Worm (Caenorhabditis elegans) whole organism, late embryonic: ENCODE data around the gene flor-1.

Source experiments
- C08G9.2 ChIP-seq: sonication (generic microtip); optimal IDR thresholded peaks from 2 replicates; lab custom pipeline; 2016; ENCODE audit warnings: mild to moderate bottlenecking, missing genetic modification characterization, moderate library complexity, missing compliant biosample characterization
- K02D7.2 ChIP-seq: sonication (generic microtip); optimal IDR thresholded peaks from 2 replicates; lab custom pipeline; 2017; ENCODE audit warnings: mild to moderate bottlenecking, missing genetic modification characterization, missing compliant biosample characterization
- T23F11.4 ChIP-seq: fragments of 200-800 bp; sonication (Bioruptor generic); optimal IDR thresholded peaks from 2 replicates; lab custom pipeline; 2018; ENCODE audit warnings: mild to moderate bottlenecking, missing genetic modification characterization, missing compliant biosample characterization
- ceh-34 ChIP-seq: sonication (generic microtip); optimal IDR thresholded peaks from 2 replicates; lab custom pipeline; 2016; ENCODE audit warnings: mild to moderate bottlenecking, missing genetic modification characterization, missing compliant biosample characterization
- ceh-9 ChIP-seq: sonication (generic microtip); optimal IDR thresholded peaks from 2 replicates; lab custom pipeline; 2016; ENCODE audit warnings: mild to moderate bottlenecking, missing genetic modification characterization, inconsistent platforms, missing compliant biosample characterization
- elt-2 ChIP-seq: sonication (generic microtip); optimal IDR thresholded peaks from 2 replicates; lab custom pipeline; 2016; ENCODE audit warnings: missing genetic modification reagents, missing genetic modification characterization, missing compliant biosample characterization
- fkh-10 ChIP-seq: fragments of 150-350 bp; optimal IDR thresholded peaks from 2 replicates; lab custom pipeline; 2014; ENCODE audit warnings: missing biosample characterization, missing genetic modification reagents, missing genetic modification characterization
- fkh-6 ChIP-seq: sonication (generic microtip); optimal IDR thresholded peaks from 2 replicates; lab custom pipeline; 2016; ENCODE audit warnings: missing genetic modification characterization, missing compliant biosample characterization
- nfya-1 ChIP-seq: sonication (generic microtip); optimal IDR thresholded peaks from 2 replicates; lab custom pipeline; 2017; ENCODE audit warnings: missing genetic modification characterization, mild to moderate bottlenecking, missing compliant biosample characterization, antibody characterized with exemption, moderate library complexity
- nhr-11 ChIP-seq: fragments of 150-350 bp; optimal IDR thresholded peaks from 2 replicates; lab custom pipeline; 2014; ENCODE audit warnings: missing biosample characterization, missing genetic modification characterization
- sox-4 ChIP-seq: sonication (generic microtip); optimal IDR thresholded peaks from 2 replicates; lab custom pipeline; 2017; ENCODE audit warnings: mild to moderate bottlenecking, missing genetic modification characterization, inconsistent platforms, missing compliant biosample characterization
- unc-86 ChIP-seq: sonication (generic microtip); optimal IDR thresholded peaks from 2 replicates; lab custom pipeline; 2016; ENCODE audit warnings: missing genetic modification characterization, missing compliant biosample characterization

DNA sequence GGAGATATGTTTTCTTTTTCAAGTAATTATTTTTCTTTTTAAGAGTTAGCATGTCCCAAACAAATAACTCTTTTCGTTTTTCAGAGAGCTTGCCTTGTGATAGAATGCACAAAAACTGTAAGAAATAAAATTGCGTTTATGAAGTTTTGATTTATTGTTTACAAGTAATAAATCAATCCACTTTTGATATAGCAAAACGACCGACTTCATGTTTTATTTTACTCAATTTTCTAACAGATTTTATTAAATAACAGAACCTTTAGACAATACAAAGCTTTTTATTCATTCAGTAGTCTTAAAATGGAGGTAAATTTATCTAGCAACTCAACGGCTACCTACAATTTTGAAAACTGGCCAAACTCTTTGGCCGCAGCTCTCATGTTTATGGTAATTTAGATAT is 24.7 kb downstream of the flor-1 start, which contains the start of gene srx-78:
- TF ChIP-seq fkh-6 (tag; lab: Kevin White, UChicago), result no peak
- no peak for TF ChIP-seq ceh-9 (tag; lab: Kevin White, UChicago)
- TF ChIP-seq C08G9.2 (tag; lab: Kevin White, UChicago), result no peak
- TF ChIP-seq fkh-10 (GFP tag; lab: Kevin White, UChicago), result no peak
- TF ChIP-seq nfya-1 (tag; lab: Kevin White, UChicago), result no peak
- TF ChIP-seq sox-4 (tag; lab: Kevin White, UChicago), result no peak
- TF ChIP-seq unc-86 (tag; lab: Kevin White, UChicago), result no peak
- no peak for TF ChIP-seq ceh-34 (tag; lab: Kevin White, UChicago)
- no peak for TF ChIP-seq elt-2 (tag; lab: Kevin White, UChicago)
- no peak for TF ChIP-seq K02D7.2
- TF ChIP-seq nhr-11 (tag; lab: Kevin White, UChicago), result no peak
- TF ChIP-seq T23F11.4 (GFP tag; lab: Kevin White, UChicago), result no peak
